Worm (Caenorhabditis elegans): ENCODE data around the gene dyf-11.

ce11 chrX:779259-779658 is 15.7 kb downstream of the dyf-11 start:
- TF ChIP-seq ref-1 (GFP tag; conservative IDR thresholded peaks at IDR 0.05): no peak
- no peak for TF ChIP-seq med-1 (GFP tag; optimal IDR thresholded peaks at IDR 0.05; ENCODE audit: insufficient read depth)
- no peak for TF ChIP-seq flt-1 (GFP tag; IDR thresholded peaks at IDR 0.05)

Data from whole organism, midembryonic.